Fruit fly (Drosophila melanogaster) whole organism, pupa: Measurements from ENCODE around the gene CG6833.

Source experiments
- CG10348 ChIP-seq: fragments of 200-800 bp; sonication (Bioruptor generic); IDR thresholded peaks from 2 replicates; pipeline ENCODE4 v1.3.6; 2022; ENCODE audit warnings: missing biosample characterization, missing genetic modification characterization
- CG12605 ChIP-seq: fragments of 200-800 bp; sonication (Bioruptor generic); IDR thresholded peaks from 2 replicates; pipeline ENCODE4 v1.3.6; 2022; ENCODE audit warnings: missing biosample characterization, missing genetic modification characterization
- CG13204 ChIP-seq: fragments of 200-800 bp; sonication (Bioruptor generic); optimal IDR thresholded peaks from 2 replicates; lab custom pipeline; 2018; ENCODE audit warnings: missing biosample characterization, mild to moderate bottlenecking, missing genetic modification characterization, moderate library complexity
- CG14655 ChIP-seq: fragments of 200-800 bp; sonication (Bioruptor generic); optimal IDR thresholded peaks from 3 replicates; lab custom pipeline; 2017; ENCODE audit warnings: mild to moderate bottlenecking, missing biosample characterization, missing genetic modification reagents, missing genetic modification characterization
- CG15710 ChIP-seq: fragments of 200-800 bp; sonication (Bioruptor generic); optimal IDR thresholded peaks from 2 replicates; lab custom pipeline; 2018; ENCODE audit warnings: missing biosample characterization, mild to moderate bottlenecking, missing genetic modification characterization, moderate library complexity
- CG17806 ChIP-seq: fragments of 200-800 bp; sonication (Bioruptor generic); optimal IDR thresholded peaks from 2 replicates; lab custom pipeline; 2018; ENCODE audit warnings: missing biosample characterization, mild to moderate bottlenecking, missing genetic modification characterization, moderate library complexity
- CG32121 ChIP-seq: fragments of 200-800 bp; sonication (Bioruptor generic); IDR thresholded peaks from 2 replicates; pipeline ENCODE4 v1.3.6; 2022; ENCODE audit warnings: missing biosample characterization, missing genetic modification characterization
- CG34367 ChIP-seq: fragments of 200-800 bp; sonication (Bioruptor generic); optimal IDR thresholded peaks from 2 replicates; lab custom pipeline; 2018; ENCODE audit warnings: missing biosample characterization, mild to moderate bottlenecking, missing genetic modification characterization
- CG4496 ChIP-seq: fragments of 200-800 bp; sonication (Bioruptor generic); IDR thresholded peaks from 3 replicates; pipeline ENCODE4 v1.3.6; 2022; ENCODE audit warnings: missing biosample characterization, missing genetic modification characterization
- CG8159 ChIP-seq: fragments of 200-800 bp; sonication (Bioruptor generic); optimal IDR thresholded peaks from 3 replicates; lab custom pipeline; 2018; ENCODE audit warnings: missing biosample characterization, mild to moderate bottlenecking, missing genetic modification characterization, moderate library complexity
- CG8301 ChIP-seq: fragments of 200-800 bp; sonication (Bioruptor generic); optimal IDR thresholded peaks from 2 replicates; lab custom pipeline; 2018; ENCODE audit warnings: missing biosample characterization, mild to moderate bottlenecking, missing genetic modification characterization
- CG9948 ChIP-seq: fragments of 200-800 bp; sonication (Bioruptor generic); optimal IDR thresholded peaks from 2 replicates; lab custom pipeline; 2018; ENCODE audit warnings: missing biosample characterization, mild to moderate bottlenecking, missing genetic modification characterization, moderate library complexity
- D1 ChIP-seq: fragments of 200-800 bp; sonication (Bioruptor generic); optimal IDR thresholded peaks from 2 replicates; lab custom pipeline; 2018; ENCODE audit warnings: missing biosample characterization, mild to moderate bottlenecking, missing genetic modification characterization, moderate library complexity
- EcR ChIP-seq: fragments of 200-800 bp; sonication (Bioruptor generic); optimal IDR thresholded peaks from 3 replicates; lab custom pipeline; 2019; ENCODE audit warnings: missing biosample characterization, missing genetic modification characterization, mild to moderate bottlenecking, moderate library complexity, missing genetic modification reagents
- Ets98B ChIP-seq: fragments of 200-800 bp; sonication (Bioruptor generic); IDR thresholded peaks from 2 replicates; pipeline ENCODE4 v1.3.6; 2022; ENCODE audit warnings: missing biosample characterization, missing genetic modification characterization
- Pif1A ChIP-seq: fragments of 200-800 bp; sonication (Bioruptor generic); optimal IDR thresholded peaks from 3 replicates; lab custom pipeline; 2016; ENCODE audit warnings: missing biosample characterization, missing genetic modification characterization
- Pif1B ChIP-seq: fragments of 200-800 bp; sonication (Bioruptor generic); optimal IDR thresholded peaks from 3 replicates; lab custom pipeline; 2016; ENCODE audit warnings: missing biosample characterization, missing genetic modification characterization
- Snoo ChIP-seq: fragments of 200-800 bp; sonication (Bioruptor generic); optimal IDR thresholded peaks from 3 replicates; lab custom pipeline; 2017; ENCODE audit warnings: missing biosample characterization, mild to moderate bottlenecking, missing genetic modification characterization, inconsistent platforms
- fd96Ca ChIP-seq: fragments of 200-800 bp; sonication (Bioruptor generic); IDR thresholded peaks from 3 replicates; pipeline ENCODE4 v1.3.6; 2022; ENCODE audit warnings: missing biosample characterization, missing genetic modification characterization
- gl ChIP-seq: fragments of 200-800 bp; sonication (Bioruptor generic); optimal IDR thresholded peaks from 2 replicates; lab custom pipeline; 2018; ENCODE audit warnings: missing biosample characterization, mild to moderate bottlenecking, missing genetic modification characterization
- rn ChIP-seq: fragments of 200-800 bp; sonication (Bioruptor generic); IDR thresholded peaks from 2 replicates; pipeline ENCODE4 v1.3.6; 2022; ENCODE audit warnings: missing biosample characterization, missing genetic modification characterization

The CG6833 gene

DNA sequence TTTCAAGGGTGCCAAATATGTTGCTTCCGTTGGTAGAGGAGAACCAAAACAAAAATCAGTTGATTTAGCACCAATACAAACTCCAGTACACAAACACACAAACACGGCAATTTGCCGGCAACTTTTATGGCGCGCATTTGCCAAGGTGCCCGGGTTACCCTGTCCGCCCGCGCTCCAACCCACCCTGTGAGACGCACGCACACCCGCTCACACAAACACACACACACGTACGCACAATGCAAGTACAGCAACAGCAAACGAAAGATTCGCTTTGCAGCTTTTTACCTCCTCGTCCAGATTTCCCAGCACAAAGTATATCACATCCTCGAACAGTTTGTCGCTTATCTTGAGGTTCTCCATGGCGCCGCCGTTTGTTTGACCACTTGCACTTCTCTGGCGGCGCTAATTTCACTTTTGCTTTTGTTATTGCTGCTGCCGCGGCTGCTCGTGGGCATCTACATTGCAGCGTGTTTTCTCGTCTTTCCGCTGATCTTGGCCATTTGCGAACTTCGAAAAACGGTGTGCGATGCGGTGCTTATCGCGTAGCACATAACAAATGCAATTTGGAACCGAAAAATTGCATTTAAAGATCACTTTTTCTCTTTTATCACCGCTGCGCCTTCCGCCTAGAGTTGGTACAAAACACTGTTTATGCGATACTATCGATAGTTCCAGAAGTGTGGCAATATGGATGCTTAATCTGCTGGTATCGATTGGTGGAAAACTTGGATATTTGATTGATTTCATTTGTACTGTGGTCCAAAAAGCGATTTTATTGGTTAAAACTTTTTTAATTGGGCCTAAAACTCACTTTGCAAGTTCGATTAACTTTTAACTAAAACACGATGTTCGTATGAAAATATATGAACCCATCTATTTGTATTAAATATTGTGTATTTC is 22.3 kb upstream of the CG6833 start, which contains the start of gene Ptip:
Gene Ptip (minus strand): TSS at position 637 of the 900 bp plus-strand sequence.
- TF ChIP-seq CG15710 (tag; lab: Kevin White, UChicago) (no peak), CG17806 (tag; lab: Kevin White, UChicago) (no peak), CG12605 (GFP tag; lab: Robert Waterston, UW) (peak; percentile 66), fd96Ca (GFP tag; lab: Robert Waterston, UW) (no peak; the same call in 2 of the 3 replicates), CG8159 (tag; lab: Kevin White, UChicago) (no peak), rn (no peak), CG32121 (GFP tag; lab: Robert Waterston, UW) (peak; percentile 49; the same call in 1 of the 2 replicates), gl (tag; lab: Kevin White, UChicago) (peak; percentile 40), D1 (tag; lab: Kevin White, UChicago) (no peak), CG10348 (no peak), CG34367 (no peak), Ets98B (GFP tag; lab: Robert Waterston, UW) (0 out of 2 replicates have a peak, but pooled peaks have one; percentile 64), CG4496 (GFP tag; lab: Robert Waterston, UW) (peak; percentile 77), Pif1B (GFP tag; lab: Kevin White, UChicago) (no peak), CG9948 (no peak), CG14655 (GFP tag; lab: Kevin White, UChicago) (no peak)
- TF ChIP-seq, all 21 proteins: peak for 5

dm6 chr3L:14031171-14032126 is 19.6 kb upstream of the CG6833 start, which contains the start of the genes CG6650 and endos:
TSS of gene CG6650 (plus strand) at chr3L:14031450.
TSS of gene endos (minus strand) at chr3L:14031706.
- TF ChIP-seq Ets98B (GFP tag; lab: Robert Waterston, UW) (0 out of 2 replicates have a peak, but pooled peaks have one; percentile 5), Pif1A (GFP tag; lab: Kevin White, UChicago) (no peak), CG8159 (tag; lab: Kevin White, UChicago) (peak; percentile 21), fd96Ca (GFP tag; lab: Robert Waterston, UW) (no peak), CG13204 (peak; percentile 25), rn (no peak), gl (tag; lab: Kevin White, UChicago) (peak; percentile 18), CG15710 (tag; lab: Kevin White, UChicago) (peak; percentile 40), Pif1B (GFP tag; lab: Kevin White, UChicago) (no peak), CG17806 (tag; lab: Kevin White, UChicago) (peak; percentile 5), CG10348 (no peak), CG34367 (no peak), CG4496 (GFP tag; lab: Robert Waterston, UW) (peak; percentile 51; the same call in 1 of the 3 replicates), CG8301 (peak; percentile 47), CG32121 (GFP tag; lab: Robert Waterston, UW) (peak; percentile 38; the same call in 1 of the 2 replicates), D1 (tag; lab: Kevin White, UChicago) (no peak), CG9948 (peak; percentile 4), CG12605 (GFP tag; lab: Robert Waterston, UW) (no peak), EcR (GFP tag; lab: Kevin White, UChicago) (no peak), Snoo (tag; lab: Kevin White, UChicago) (peak; percentile 5), CG14655 (GFP tag; lab: Kevin White, UChicago) (peak; percentile 20)
- TF ChIP-seq, all 21 proteins: peak for 12

dm6 chr3L:14034476-14034875 is 16.5 kb upstream of the CG6833 start, which contains the start of gene CG6661:
TSS of gene CG6661 (plus strand) at chr3L:14034776.
- TF ChIP-seq CG8159 (tag; lab: Kevin White, UChicago) (no peak), CG10348 (no peak), CG14655 (GFP tag; lab: Kevin White, UChicago) (no peak), CG15710 (tag; lab: Kevin White, UChicago) (no peak), CG4496 (GFP tag; lab: Robert Waterston, UW) (no peak), CG9948 (no peak), Pif1B (GFP tag; lab: Kevin White, UChicago) (no peak), fd96Ca (GFP tag; lab: Robert Waterston, UW) (no peak), gl (tag; lab: Kevin White, UChicago) (no peak), CG8301 (no peak), Snoo (tag; lab: Kevin White, UChicago) (no peak), D1 (tag; lab: Kevin White, UChicago) (no peak), CG34367 (no peak), CG17806 (tag; lab: Kevin White, UChicago) (no peak), CG13204 (no peak), rn (no peak), CG12605 (GFP tag; lab: Robert Waterston, UW) (no peak), Ets98B (GFP tag; lab: Robert Waterston, UW) (no peak)

DNA sequence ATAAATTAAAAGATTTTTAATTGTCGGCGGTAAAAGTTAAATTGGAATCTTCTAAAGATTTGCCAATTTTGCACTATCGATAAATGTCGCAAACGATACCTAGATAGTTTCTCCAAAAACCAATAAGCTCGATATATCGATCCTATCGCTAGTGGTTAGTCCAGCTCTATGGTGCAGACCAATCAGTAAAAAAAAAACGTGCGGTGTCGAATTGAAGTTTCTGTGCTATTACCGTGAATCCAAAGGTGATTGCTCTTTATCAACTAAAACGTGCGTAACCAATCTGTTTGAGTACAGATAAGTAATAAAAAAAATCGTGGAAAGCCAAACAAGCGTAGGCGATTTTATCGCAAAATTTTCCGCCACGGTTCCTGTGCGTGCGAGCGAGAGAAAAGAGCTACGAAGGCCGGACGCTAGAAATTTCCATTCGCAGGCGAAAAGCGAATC is 14.1 kb upstream of the CG6833 start, which contains the start of gene Hsp110:
Gene Hsp110 (plus strand): TSS at position 153 of the 447 bp plus-strand sequence.
- peak; percentile 12 for TF ChIP-seq CG8159 (tag; lab: Kevin White, UChicago)
- no peak for TF ChIP-seq D1 (tag; lab: Kevin White, UChicago)
- TF ChIP-seq CG8301 = peak; percentile 16
- TF ChIP-seq fd96Ca (GFP tag; lab: Robert Waterston, UW) = 0 out of 3 replicates have a peak, but pooled peaks have one; percentile 24
- no peak for TF ChIP-seq CG10348
- TF ChIP-seq Ets98B (GFP tag; lab: Robert Waterston, UW) = peak; percentile 37; the same call in 1 of the 2 replicates
- TF ChIP-seq gl (tag; lab: Kevin White, UChicago) = no peak
- TF ChIP-seq EcR (GFP tag; lab: Kevin White, UChicago) = peak; percentile 77
- TF ChIP-seq Snoo (tag; lab: Kevin White, UChicago) = peak; percentile 14
